Fruit fly (Drosophila melanogaster) Kc167 (cell line): ENCODE data around the gene CG12009.

Experiments
- h ChIP-seq: fragments of >200 bp; optimal IDR thresholded peaks from 3 replicates; lab custom pipeline; 2018; ENCODE audit warnings: missing external identifiers
- psq ChIP-seq: fragments of >200 bp; optimal IDR thresholded peaks from 2 replicates; lab custom pipeline; 2017; ENCODE audit warnings: missing external identifiers

- TF ChIP-seq h (no peak), psq (lab: Kevin White, UChicago) (no peak)
Observed at dm6 chr3L:3334784-3335183, 43.5 kb downstream of the CG12009 start, which contains the start of gene CG14969.
